Worm (Caenorhabditis elegans) whole organism, midembryonic: Measurements from ENCODE around the gene ctf-4.

Experiments
- T22C8.4 ChIP-seq: fragments of 200-800 bp; sonication (Bioruptor generic); IDR thresholded peaks from 2 replicates; pipeline ENCODE4 v1.3.6; 2022; ENCODE audit warnings: missing genetic modification characterization, missing compliant biosample characterization
- cog-1 ChIP-seq: sonication (generic microtip); optimal IDR thresholded peaks from 2 replicates; lab custom pipeline; 2016; ENCODE audit warnings: missing genetic modification characterization, missing compliant biosample characterization
- flt-1 ChIP-seq: fragments of 200-800 bp; sonication (Bioruptor generic); IDR thresholded peaks from 2 replicates; pipeline ENCODE4 v1.3.6; 2022; ENCODE audit warnings: missing genetic modification characterization, missing compliant biosample characterization
- klf-2 ChIP-seq: fragments of 200-800 bp; sonication (Bioruptor generic); conservative IDR thresholded peaks from 2 replicates; pipeline ENCODE4 v1.3.6; 2022; ENCODE audit warnings: missing genetic modification reagents, missing genetic modification characterization, missing compliant biosample characterization
- med-1 ChIP-seq: sonication (generic microtip); optimal IDR thresholded peaks from 2 replicates; lab custom pipeline; 2017; ENCODE audit warnings: missing genetic modification characterization, mild to moderate bottlenecking, missing compliant biosample characterization, antibody characterized with exemption, missing genetic modification reagents; ENCODE audit not compliant: insufficient read depth
- ref-1 ChIP-seq: fragments of 200-800 bp; sonication (Bioruptor generic); conservative IDR thresholded peaks from 2 replicates; pipeline ENCODE4 v1.3.6; 2022; ENCODE audit warnings: missing genetic modification reagents, missing genetic modification characterization, missing compliant biosample characterization
- tab-1 ChIP-seq: fragments of 200-800 bp; sonication (Bioruptor generic); IDR thresholded peaks from 2 replicates; pipeline ENCODE4 v1.3.6; 2022; ENCODE audit warnings: missing genetic modification characterization, missing compliant biosample characterization
- ztf-29 ChIP-seq: fragments of 200-800 bp; sonication (Bioruptor generic); IDR thresholded peaks from 2 replicates; pipeline ENCODE4 v1.3.6; 2022; ENCODE audit warnings: missing genetic modification reagents, missing genetic modification characterization, missing compliant biosample characterization

DNA sequence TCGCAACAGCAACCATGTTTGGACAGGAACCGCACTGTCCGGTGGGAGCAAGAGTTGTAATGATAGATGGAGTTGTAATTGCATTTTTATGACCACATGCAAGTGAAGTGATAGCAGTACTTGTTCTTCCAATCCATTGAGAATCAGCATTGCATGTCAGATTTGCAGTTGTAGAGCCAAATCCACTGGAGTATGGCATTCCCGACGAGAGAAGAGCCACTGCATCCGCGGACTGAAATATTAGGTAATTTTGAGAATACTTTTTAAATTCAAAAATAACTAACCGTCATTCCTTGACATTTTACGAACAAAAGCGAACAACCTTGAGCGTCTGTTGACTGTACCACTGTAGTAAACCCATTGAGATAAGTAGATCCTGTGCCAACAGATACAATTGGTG is 9.8 kb upstream of the ctf-4 start:
- no peak for TF ChIP-seq med-1
- TF ChIP-seq ref-1 (GFP tag; lab: Robert Waterston, UW) = no peak
- TF ChIP-seq flt-1 (GFP tag; lab: Robert Waterston, UW) = no peak
- no peak for TF ChIP-seq ztf-29
- TF ChIP-seq T22C8.4 = no peak
- TF ChIP-seq cog-1 (tag; lab: Kevin White, UChicago) = no peak
- TF ChIP-seq tab-1 = no peak
- TF ChIP-seq klf-2 (GFP tag; lab: Robert Waterston, UW) = no peak
